1 fruit fly cellular context compared by ENCODE assay signal in the genomic region with DNA sequence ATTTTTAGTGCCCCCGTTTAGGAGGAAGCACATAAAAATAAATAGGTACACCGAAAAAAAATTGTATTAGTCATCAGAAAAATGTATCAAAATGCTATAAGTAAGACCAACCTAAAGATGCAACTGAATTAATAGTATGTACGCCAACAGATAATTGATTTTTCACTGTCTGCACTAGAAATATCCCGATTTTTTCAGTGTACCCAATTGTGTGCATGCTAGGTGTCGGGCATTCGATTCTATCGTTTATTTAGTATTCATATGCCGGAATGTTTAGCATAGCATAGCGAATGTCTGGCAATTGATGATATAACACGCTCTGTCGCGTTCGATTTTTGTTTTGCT.
TF ChIP-seq lines count a peak whose summit lies in the region.

No protein-coding gene starts in this region.

TF ChIP-seq in whole organism, embryonic, 481 proteins besides CTCF, POLR2A, EP300 and RAD21 (continued from another document and continues in another):
- TF ChIP-seq CG43689 (GFP tag; IDR thresholded peaks at IDR 0.05; lab: Robert Waterston, UW) (peak; percentile 82), sisA (GFP tag; IDR thresholded peaks at IDR 0.05; lab: Robert Waterston, UW) (peak; percentile 90), Vsx1 (GFP tag; optimal IDR thresholded peaks at IDR 0.05; lab: Kevin White, UChicago) (peak; percentile 55), CG10274 (GFP tag; optimal IDR thresholded peaks at IDR 0.05; lab: Kevin White, UChicago) (peak; percentile 70), CG12391 (tag; optimal IDR thresholded peaks at IDR 0.05; lab: Kevin White, UChicago) (peak; percentile 84), CrebB (tag; optimal IDR thresholded peaks at IDR 0.05; lab: Kevin White, UChicago) (peak; percentile 64), CG9932 (GFP tag; IDR thresholded peaks at IDR 0.05; lab: Robert Waterston, UW) (no peak; the same call in none of the 2 replicates), ftz-f1 (GFP tag; optimal IDR thresholded peaks at IDR 0.05; lab: Kevin White, UChicago) (peak; percentile 5), crol (GFP tag; IDR thresholded peaks at IDR 0.05; lab: Robert Waterston, UW) (peak; percentile 24; the same call in 1 of the 2 replicates), tio (GFP tag; optimal IDR thresholded peaks at IDR 0.05; lab: Kevin White, UChicago) (peak; percentile 82), CG3838 (GFP tag; optimal IDR thresholded peaks at IDR 0.05; lab: Kevin White, UChicago) (peak; percentile 79), run (tag; optimal IDR thresholded peaks at IDR 0.05; lab: Kevin White, UChicago) (peak; percentile 74), Hey (tag; optimal IDR thresholded peaks at IDR 0.05; lab: Kevin White, UChicago) (peak; percentile 5), CG15514 (GFP tag; optimal IDR thresholded peaks at IDR 0.05; lab: Kevin White, UChicago) (peak; percentile 76), br (optimal IDR thresholded peaks at IDR 0.05; lab: Kevin White, UChicago) (no peak), Dref (GFP tag; IDR thresholded peaks at IDR 0.05; lab: Robert Waterston, UW) (no peak), Dll (GFP tag; IDR thresholded peaks at IDR 0.05; lab: Robert Waterston, UW; ENCODE audit: partially characterized antibody) (no peak), CG6175 (GFP tag; IDR thresholded peaks at IDR 0.05; lab: Robert Waterston, UW) (peak; percentile 73; the same call in 2 of the 3 replicates), jumu (GFP tag; optimal IDR thresholded peaks at IDR 0.05; lab: Kevin White, UChicago) (peak; percentile 90), psq (GFP tag; optimal IDR thresholded peaks at IDR 0.05; lab: Kevin White, UChicago) (peak; percentile 77), wek (GFP tag; optimal IDR thresholded peaks at IDR 0.05; lab: Kevin White, UChicago) (peak; percentile 64), dmrt11E (tag; optimal IDR thresholded peaks at IDR 0.05; lab: Kevin White, UChicago) (peak; percentile 54), CG8478 (optimal IDR thresholded peaks at IDR 0.05; lab: Kevin White, UChicago) (no peak), CG2120 (GFP tag; optimal IDR thresholded peaks at IDR 0.05; lab: Kevin White, UChicago) (peak; percentile 92), D19B (GFP tag; optimal IDR thresholded peaks at IDR 0.05; lab: Kevin White, UChicago) (peak; percentile 86), CG11085 (GFP tag; IDR thresholded peaks at IDR 0.05; lab: Robert Waterston, UW) (peak; percentile 71), Dek (tag; optimal IDR thresholded peaks at IDR 0.05; lab: Kevin White, UChicago) (peak; percentile 81), Lhr (GFP tag; optimal IDR thresholded peaks at IDR 0.05; lab: Kevin White, UChicago) (peak; percentile 38), slou (GFP tag; optimal IDR thresholded peaks at IDR 0.05; lab: Kevin White, UChicago) (peak; percentile 81), CG31441 (GFP tag; IDR thresholded peaks at IDR 0.05; lab: Robert Waterston, UW) (peak; percentile 88), Hr51 (GFP tag; optimal IDR thresholded peaks at IDR 0.05; lab: Kevin White, UChicago) (peak; percentile 77 to 90), CG15011 (GFP tag; optimal IDR thresholded peaks at IDR 0.05; lab: Kevin White, UChicago) (peak; percentile 61), Nf-YA (GFP tag; IDR thresholded peaks at IDR 0.05; lab: Robert Waterston, UW) (peak; percentile 88), Ets65A (GFP tag; lab: Kevin White, UChicago) (peak; percentile 98), btn (GFP tag; optimal IDR thresholded peaks at IDR 0.05; lab: Kevin White, UChicago) (peak; percentile 84), CG15269 (tag; optimal IDR thresholded peaks at IDR 0.05; lab: Kevin White, UChicago) (peak; percentile 91), mam (GFP tag; optimal IDR thresholded peaks at IDR 0.05; lab: Kevin White, UChicago) (peak; percentile 93), Mrtf (GFP tag; IDR thresholded peaks at IDR 0.05; lab: Robert Waterston, UW) (peak; percentile 85; the same call in 2 of the 3 replicates), CG6791 (GFP tag; IDR thresholded peaks at IDR 0.05; lab: Robert Waterston, UW; ENCODE audit: partially characterized antibody) (no peak), Sox102F (GFP tag; optimal IDR thresholded peaks at IDR 0.05; lab: Kevin White, UChicago) (peak; percentile 94), chif (GFP tag; optimal IDR thresholded peaks at IDR 0.05; lab: Kevin White, UChicago) (peak; percentile 87 to 92), CG8359 (GFP tag; optimal IDR thresholded peaks at IDR 0.05; lab: Kevin White, UChicago; ENCODE audit: borderline replicate concordance) (peak; percentile 8), Camta (GFP tag; optimal IDR thresholded peaks at IDR 0.05; lab: Kevin White, UChicago) (peak; percentile 86), ken (GFP tag; IDR thresholded peaks at IDR 0.05; lab: Robert Waterston, UW) (peak; percentile 89), CG8944 (GFP tag; optimal IDR thresholded peaks at IDR 0.05; lab: Kevin White, UChicago) (peak; percentile 83), CG1024 (GFP tag; IDR thresholded peaks at IDR 0.05; lab: Robert Waterston, UW) (peak; percentile 74), sd (tag; optimal IDR thresholded peaks at IDR 0.05; lab: Kevin White, UChicago) (peak; percentile 88), sug (tag; optimal IDR thresholded peaks at IDR 0.05; lab: Kevin White, UChicago) (peak; percentile 69), CG4424 (GFP tag; optimal IDR thresholded peaks at IDR 0.05; lab: Kevin White, UChicago) (peak; percentile 79), Dp (GFP tag; optimal IDR thresholded peaks at IDR 0.05; lab: Kevin White, UChicago) (no peak), ci (GFP tag; IDR thresholded peaks at IDR 0.05; lab: Robert Waterston, UW) (peak; percentile 96), inv (GFP tag; IDR thresholded peaks at IDR 0.05; lab: Robert Waterston, UW; ENCODE audit: partially characterized antibody) (no peak), CG15601 (tag; optimal IDR thresholded peaks at IDR 0.05; lab: Kevin White, UChicago) (peak; percentile 73), Med (GFP tag; lab: Kevin White, UChicago) (peak; percentile 99), gcm (GFP tag; optimal IDR thresholded peaks at IDR 0.05; lab: Kevin White, UChicago) (peak; percentile 76), ara (GFP tag; IDR thresholded peaks at IDR 0.05; lab: Robert Waterston, UW) (peak; percentile 84), aop (GFP tag; IDR thresholded peaks at IDR 0.05; lab: Robert Waterston, UW) (peak; percentile 83), gce (GFP tag; IDR thresholded peaks at IDR 0.05; lab: Robert Waterston, UW) (peak; percentile 79; the same call in 2 of the 3 replicates), CG7271 (tag; optimal IDR thresholded peaks at IDR 0.05; lab: Kevin White, UChicago) (no peak), bab2 (GFP tag; optimal IDR thresholded peaks at IDR 0.05; lab: Kevin White, UChicago) (peak; percentile 93), unpg (GFP tag; optimal IDR thresholded peaks at IDR 0.05; lab: Kevin White, UChicago) (peak; percentile 90), Oli (tag; optimal IDR thresholded peaks at IDR 0.05; lab: Kevin White, UChicago) (peak; percentile 91), CG10979 (tag; optimal IDR thresholded peaks at IDR 0.05; lab: Kevin White, UChicago) (peak; percentile 76), CG3163 (GFP tag; optimal IDR thresholded peaks at IDR 0.05; lab: Kevin White, UChicago) (peak; percentile 74), sim (GFP tag; IDR thresholded peaks at IDR 0.05; lab: Robert Waterston, UW) (peak; percentile 75; the same call in 1 of the 2 replicates), CG2199 (GFP tag; IDR thresholded peaks at IDR 0.05; lab: Robert Waterston, UW) (peak; percentile 94), Fer2 (tag; optimal IDR thresholded peaks at IDR 0.05; lab: Kevin White, UChicago) (peak; percentile 73), CG4854 (GFP tag; optimal IDR thresholded peaks at IDR 0.05; lab: Kevin White, UChicago) (peak; percentile 82), CG4820 (GFP tag; optimal IDR thresholded peaks at IDR 0.05; lab: Kevin White, UChicago) (peak; percentile 79), pnt (GFP tag; optimal IDR thresholded peaks at IDR 0.05; lab: Kevin White, UChicago) (peak; percentile 91), CG9215 (GFP tag; IDR thresholded peaks at IDR 0.05; lab: Robert Waterston, UW) (peak; percentile 70), phol (tag; optimal IDR thresholded peaks at IDR 0.05; lab: Kevin White, UChicago) (peak; percentile 83), bcd (GFP tag; optimal IDR thresholded peaks at IDR 0.05; lab: Kevin White, UChicago) (peak; percentile 82), kni (GFP tag; optimal IDR thresholded peaks at IDR 0.05; lab: Kevin White, UChicago) (no peak), CG14050 (GFP tag; IDR thresholded peaks at IDR 0.05; lab: Robert Waterston, UW) (peak; percentile 80), CG17359 (tag; optimal IDR thresholded peaks at IDR 0.05; lab: Kevin White, UChicago) (peak; percentile 82), ham (GFP tag; IDR thresholded peaks at IDR 0.05; lab: Robert Waterston, UW) (peak; percentile 69; the same call in 1 of the 2 replicates), corto (GFP tag; optimal IDR thresholded peaks at IDR 0.05; lab: Kevin White, UChicago) (no peak), unc-4 (GFP tag; IDR thresholded peaks at IDR 0.05; lab: Robert Waterston, UW; ENCODE audit: partially characterized antibody) (no peak), CG11398 (GFP tag; optimal IDR thresholded peaks at IDR 0.05; lab: Kevin White, UChicago) (peak; percentile 85), ro (GFP tag; IDR thresholded peaks at IDR 0.05; lab: Robert Waterston, UW) (peak; percentile 58), CG17568 (GFP tag; optimal IDR thresholded peaks at IDR 0.05; lab: Kevin White, UChicago) (peak; percentile 79), amos (GFP tag; IDR thresholded peaks at IDR 0.05; lab: Robert Waterston, UW; ENCODE audit: partially characterized antibody) (no peak), HHEX (GFP tag; optimal IDR thresholded peaks at IDR 0.05; lab: Kevin White, UChicago) (peak; percentile 90), CG8924 (tag; optimal IDR thresholded peaks at IDR 0.05; lab: Kevin White, UChicago) (peak; percentile 84), CG8089 (GFP tag; optimal IDR thresholded peaks at IDR 0.05; lab: Kevin White, UChicago) (peak; percentile 86), Ssrp (tag; optimal IDR thresholded peaks at IDR 0.05; lab: Kevin White, UChicago) (peak; percentile 83), CG32532 (GFP tag; IDR thresholded peaks at IDR 0.05; lab: Robert Waterston, UW) (peak; percentile 90), ems (GFP tag; optimal IDR thresholded peaks at IDR 0.05; lab: Kevin White, UChicago) (peak; percentile 86), CG14860 (GFP tag; IDR thresholded peaks at IDR 0.05; lab: Robert Waterston, UW; ENCODE audit: partially characterized antibody) (no peak), danr (GFP tag; IDR thresholded peaks at IDR 0.05; lab: Robert Waterston, UW) (peak; percentile 72; the same call in 1 of the 2 replicates), CG11696 (GFP tag; IDR thresholded peaks at IDR 0.05; lab: Robert Waterston, UW) (peak; percentile 73), zfh1 (GFP tag; IDR thresholded peaks at IDR 0.05; lab: Robert Waterston, UW) (peak; percentile 92), fd102C (GFP tag; optimal IDR thresholded peaks at IDR 0.05; lab: Kevin White, UChicago) (peak; percentile 21), exex (tag; optimal IDR thresholded peaks at IDR 0.05; lab: Kevin White, UChicago) (peak; percentile 52), CG17612 (GFP tag; IDR thresholded peaks at IDR 0.05; lab: Robert Waterston, UW) (peak; percentile 80), CG13123 (GFP tag; optimal IDR thresholded peaks at IDR 0.05; lab: Kevin White, UChicago) (peak; percentile 55), Six4 (GFP tag; optimal IDR thresholded peaks at IDR 0.05; lab: Kevin White, UChicago) (peak; percentile 71), ERR (GFP tag; optimal IDR thresholded peaks at IDR 0.05; lab: Kevin White, UChicago) (peak; percentile 88), zen (tag; optimal IDR thresholded peaks at IDR 0.05; lab: Kevin White, UChicago) (peak; percentile 57), CG9817 (tag; optimal IDR thresholded peaks at IDR 0.05; lab: Kevin White, UChicago) (peak; percentile 88), Bteb2 (GFP tag; optimal IDR thresholded peaks at IDR 0.05; lab: Kevin White, UChicago) (peak; percentile 85), CG4404 (GFP tag; IDR thresholded peaks at IDR 0.05; lab: Robert Waterston, UW) (peak; percentile 58; the same call in 1 of the 2 replicates), CG10321 (GFP tag; IDR thresholded peaks at IDR 0.05; lab: Robert Waterston, UW) (peak; percentile 49; the same call in 1 of the 2 replicates), luna (GFP tag; optimal IDR thresholded peaks at IDR 0.05; lab: Kevin White, UChicago) (peak; percentile 75), CG10654 (GFP tag; optimal IDR thresholded peaks at IDR 0.05; lab: Kevin White, UChicago) (peak; percentile 80), MBD-R2 (GFP tag; IDR thresholded peaks at IDR 0.05; lab: Robert Waterston, UW) (peak; percentile 61), gcm2 (GFP tag; optimal IDR thresholded peaks at IDR 0.05; lab: Kevin White, UChicago) (peak; percentile 83), gem (tag; optimal IDR thresholded peaks at IDR 0.05; lab: Kevin White, UChicago) (peak; percentile 92), lbe (GFP tag; optimal IDR thresholded peaks at IDR 0.05; lab: Kevin White, UChicago) (no peak), CG5245 (GFP tag; optimal IDR thresholded peaks at IDR 0.05; lab: Kevin White, UChicago) (peak; percentile 86), Dbx (GFP tag; IDR thresholded peaks at IDR 0.05; lab: Robert Waterston, UW) (peak; percentile 89), slbo (GFP tag; IDR thresholded peaks at IDR 0.05; lab: Robert Waterston, UW) (peak; percentile 92), fd64A (GFP tag; optimal IDR thresholded peaks at IDR 0.05; lab: Kevin White, UChicago) (peak; percentile 67), NC2β (GFP tag; optimal IDR thresholded peaks at IDR 0.05; lab: Kevin White, UChicago) (peak; percentile 83), CG7556 (GFP tag; optimal IDR thresholded peaks at IDR 0.05; lab: Kevin White, UChicago) (peak; percentile 83), jing (GFP tag; optimal IDR thresholded peaks at IDR 0.05; lab: Kevin White, UChicago) (peak; percentile 85), CG9609 (GFP tag; optimal IDR thresholded peaks at IDR 0.05; lab: Kevin White, UChicago) (peak; percentile 91), NC2α (GFP tag; optimal IDR thresholded peaks at IDR 0.05; lab: Kevin White, UChicago) (peak; percentile 79), CG6272 (GFP tag; IDR thresholded peaks at IDR 0.05; lab: Robert Waterston, UW) (no peak; the same call in 1 of the 2 replicates), TFAM (GFP tag; optimal IDR thresholded peaks at IDR 0.05; lab: Kevin White, UChicago) (no peak), cato (GFP tag; optimal IDR thresholded peaks at IDR 0.05; lab: Kevin White, UChicago; ENCODE audit: borderline replicate concordance) (peak; percentile 69), grau (tag; optimal IDR thresholded peaks at IDR 0.05; lab: Kevin White, UChicago) (peak; percentile 87), CG10959 (GFP tag; IDR thresholded peaks at IDR 0.05; lab: Robert Waterston, UW) (peak; percentile 68), CG13296 (GFP tag; optimal IDR thresholded peaks at IDR 0.05; lab: Kevin White, UChicago) (peak; percentile 78), sima (GFP tag; optimal IDR thresholded peaks at IDR 0.05; lab: Kevin White, UChicago) (peak; percentile 45)
